Fruit fly (Drosophila melanogaster): ENCODE data around the gene nero.

dm6 chr3R:31714876-31715712 is 32.3 kb downstream of the nero start:
- TF ChIP-seq Sox102F (GFP tag; optimal IDR thresholded peaks at IDR 0.05), result no peak
- TF ChIP-seq esn (GFP tag; optimal IDR thresholded peaks at IDR 0.05), result no peak
- no peak for TF ChIP-seq CG3919 (GFP tag; optimal IDR thresholded peaks at IDR 0.05)
- TF ChIP-seq Sox15 (GFP tag; optimal IDR thresholded peaks at IDR 0.05), result no peak
- TF ChIP-seq CG11294 (GFP tag; IDR thresholded peaks at IDR 0.05), result no peak
- TF ChIP-seq Blimp-1 (GFP tag; optimal IDR thresholded peaks at IDR 0.05), result no peak
- TF ChIP-seq Hr38 (GFP tag; optimal IDR thresholded peaks at IDR 0.05), result no peak

All from whole organism, prepupa.